Worm (Caenorhabditis elegans) whole organism, early embryonic: ENCODE data around the gene nemt-1.

Source experiments
- B0310.2 ChIP-seq: sonication (generic microtip); optimal IDR thresholded peaks from 2 replicates; lab custom pipeline; 2016; ENCODE audit warnings: mild to moderate bottlenecking, missing genetic modification characterization, missing compliant biosample characterization
- F13C5.2 ChIP-seq: sonication (generic microtip); optimal IDR thresholded peaks from 2 replicates; lab custom pipeline; 2017; ENCODE audit warnings: mild to moderate bottlenecking, missing genetic modification characterization, inconsistent platforms, missing compliant biosample characterization
- ama-1 ChIP-seq: fragments of 150-350 bp; optimal IDR thresholded peaks from 2 replicates; lab custom pipeline; 2014
- ceh-36 ChIP-seq: sonication (generic microtip); optimal IDR thresholded peaks from 2 replicates; lab custom pipeline; 2016; ENCODE audit warnings: missing genetic modification characterization, inconsistent platforms, missing compliant biosample characterization
- hnd-1 ChIP-seq: sonication (generic microtip); optimal IDR thresholded peaks from 2 replicates; lab custom pipeline; 2016; ENCODE audit warnings: missing genetic modification characterization, missing compliant biosample characterization
- pes-1 ChIP-seq: fragments of 200-800 bp; sonication (Bioruptor generic); IDR thresholded peaks from 2 replicates; pipeline ENCODE4 v1.3.6; 2022; ENCODE audit warnings: missing genetic modification reagents, missing genetic modification characterization, missing compliant biosample characterization
- tbx-37 ChIP-seq: fragments of 200-800 bp; sonication (Bioruptor generic); conservative IDR thresholded peaks from 2 replicates; pipeline ENCODE4 v1.3.6; 2022; ENCODE audit warnings: missing genetic modification reagents, missing genetic modification characterization, missing compliant biosample characterization

ce11 chrIV:9289635-9290034 lies 29.6 kb downstream of the nemt-1 start:
- TF ChIP-seq ama-1 (lab: Kevin White, UChicago) (no peak), hnd-1 (tag; lab: Kevin White, UChicago) (no peak), tbx-37 (GFP tag; lab: Robert Waterston, UW) (no peak), ceh-36 (no peak), pes-1 (GFP tag; lab: Robert Waterston, UW) (no peak), B0310.2 (tag; lab: Kevin White, UChicago) (no peak), F13C5.2 (tag; lab: Kevin White, UChicago) (no peak)
